Worm (Caenorhabditis elegans) whole organism, L2 larva: Measurements from ENCODE around the gene C06H5.8.
"Not testable (repeated sequence)": the region's sequence is repeated elsewhere in the genome, so short reads cannot be mapped to it uniquely, and the experiment has no call there.

ENCODE experiments used
- C34F6.9 ChIP-seq: fragments of 150-350 bp; optimal IDR thresholded peaks from 2 replicates; lab custom pipeline; 2014; ENCODE audit warnings: missing biosample characterization, missing genetic modification characterization
- F13H6.1 ChIP-seq: sonication (generic microtip); optimal IDR thresholded peaks from 2 replicates; lab custom pipeline; 2016; ENCODE audit warnings: missing genetic modification characterization, missing compliant biosample characterization
- R02D3.7 ChIP-seq: fragments of 150-350 bp; optimal IDR thresholded peaks from 2 replicates; lab custom pipeline; 2014; ENCODE audit warnings: missing biosample characterization, missing genetic modification characterization
- ZK546.5 ChIP-seq: sonication (generic microtip); optimal IDR thresholded peaks from 2 replicates; lab custom pipeline; 2017; ENCODE audit warnings: missing biosample characterization, missing genetic modification characterization
- alr-1 ChIP-seq: fragments of 150-350 bp; optimal IDR thresholded peaks from 2 replicates; lab custom pipeline; 2014; ENCODE audit warnings: missing biosample characterization, missing genetic modification characterization
- aly-2 ChIP-seq: fragments of 150-350 bp; optimal IDR thresholded peaks from 2 replicates; lab custom pipeline; 2014; ENCODE audit warnings: missing biosample characterization, missing genetic modification characterization
- ceh-16 ChIP-seq: fragments of 150-350 bp; optimal IDR thresholded peaks from 2 replicates; lab custom pipeline; 2014; ENCODE audit warnings: missing biosample characterization, missing genetic modification characterization
- ceh-82 ChIP-seq: fragments of 150-350 bp; optimal IDR thresholded peaks from 2 replicates; lab custom pipeline; 2014; ENCODE audit warnings: missing biosample characterization, missing genetic modification characterization
- crh-2 ChIP-seq: sonication (generic microtip); optimal IDR thresholded peaks from 2 replicates; lab custom pipeline; 2017; ENCODE audit warnings: missing biosample characterization, missing genetic modification characterization
- dmd-4 ChIP-seq: sonication (generic microtip); optimal IDR thresholded peaks from 2 replicates; lab custom pipeline; 2017; ENCODE audit warnings: missing biosample characterization, missing genetic modification characterization
- elt-3 ChIP-seq: sonication (generic microtip); optimal IDR thresholded peaks from 2 replicates; lab custom pipeline; 2017; ENCODE audit warnings: missing biosample characterization, missing genetic modification characterization
- fos-1 ChIP-seq: fragments of 150-350 bp; optimal IDR thresholded peaks from 2 replicates; lab custom pipeline; 2014; ENCODE audit warnings: missing biosample characterization, missing genetic modification characterization
- gmeb-1 ChIP-seq: fragments of 150-350 bp; optimal IDR thresholded peaks from 2 replicates; lab custom pipeline; 2014; ENCODE audit warnings: missing biosample characterization, missing genetic modification characterization
- lin-11 ChIP-seq: fragments of 150-350 bp; sonication (generic microtip); optimal IDR thresholded peaks from 2 replicates; lab custom pipeline; 2014; ENCODE audit warnings: missing biosample characterization, missing genetic modification characterization, inconsistent platforms, mixed read lengths
- lin-13 ChIP-seq: fragments of 150-350 bp; optimal IDR thresholded peaks from 2 replicates; lab custom pipeline; 2014; ENCODE audit warnings: missing biosample characterization, missing genetic modification reagents, missing genetic modification characterization
- lsy-2 ChIP-seq, 2 experiments: fragments of 150-350 bp in 1 of 2; sonication (generic microtip) in 1 of 2; optimal IDR thresholded peaks; 2 replicates each; lab custom pipeline; 2014 to 2017; ENCODE audit warnings: missing biosample characterization in 2 of 2, missing genetic modification characterization in 2 of 2
- mab-5 ChIP-seq: fragments of 150-350 bp; optimal IDR thresholded peaks from 2 replicates; lab custom pipeline; 2014; ENCODE audit warnings: missing biosample characterization, missing genetic modification characterization
- mbf-1 ChIP-seq: sonication (generic microtip); optimal IDR thresholded peaks from 2 replicates; lab custom pipeline; 2017; ENCODE audit warnings: missing biosample characterization, missing genetic modification characterization
- mdl-1 ChIP-seq, 2 experiments: fragments of 150-350 bp in 1 of 2; sonication (generic microtip) in 1 of 2; optimal IDR thresholded peaks; 2 replicates each; lab custom pipeline; 2017; ENCODE audit warnings: missing biosample characterization in 2 of 2, missing genetic modification characterization in 2 of 2
- nhr-10 ChIP-seq: sonication (generic microtip); optimal IDR thresholded peaks from 2 replicates; lab custom pipeline; 2017; ENCODE audit warnings: missing biosample characterization, missing genetic modification characterization
- nhr-11 ChIP-seq: fragments of 150-350 bp; optimal IDR thresholded peaks from 2 replicates; lab custom pipeline; 2014; ENCODE audit warnings: missing biosample characterization, missing genetic modification characterization
- nhr-12 ChIP-seq: fragments of 150-350 bp; optimal IDR thresholded peaks from 2 replicates; lab custom pipeline; 2014; ENCODE audit warnings: missing biosample characterization, missing genetic modification characterization
- nhr-129 ChIP-seq: fragments of 150-350 bp; optimal IDR thresholded peaks from 2 replicates; lab custom pipeline; 2014; ENCODE audit warnings: missing biosample characterization, missing genetic modification characterization
- nhr-21 ChIP-seq: fragments of 150-350 bp; optimal IDR thresholded peaks from 2 replicates; lab custom pipeline; 2014; ENCODE audit warnings: missing biosample characterization, missing genetic modification characterization
- nhr-23 ChIP-seq: fragments of 150-350 bp; optimal IDR thresholded peaks from 2 replicates; lab custom pipeline; 2014; ENCODE audit warnings: missing biosample characterization, missing genetic modification reagents, missing genetic modification characterization
- nhr-237 ChIP-seq: fragments of 150-350 bp; optimal IDR thresholded peaks from 2 replicates; lab custom pipeline; 2014; ENCODE audit warnings: missing biosample characterization, missing genetic modification characterization
- nhr-25 ChIP-seq: fragments of 150-350 bp; sonication (generic microtip); optimal IDR thresholded peaks from 3 replicates; lab custom pipeline; 2014; ENCODE audit warnings: missing biosample characterization, missing genetic modification characterization
- nhr-6 ChIP-seq: fragments of 150-350 bp; optimal IDR thresholded peaks from 2 replicates; lab custom pipeline; 2014; ENCODE audit warnings: missing biosample characterization, missing genetic modification characterization
- nhr-77 ChIP-seq: fragments of 150-350 bp; optimal IDR thresholded peaks from 2 replicates; lab custom pipeline; 2014; ENCODE audit warnings: missing biosample characterization, missing genetic modification characterization
- peb-1 ChIP-seq: fragments of 150-350 bp; optimal IDR thresholded peaks from 2 replicates; lab custom pipeline; 2014; ENCODE audit warnings: missing biosample characterization, missing genetic modification characterization
- sem-4 ChIP-seq: fragments of 150-350 bp; optimal IDR thresholded peaks from 2 replicates; lab custom pipeline; 2014; ENCODE audit warnings: missing biosample characterization, missing genetic modification reagents, missing genetic modification characterization
- sma-9 ChIP-seq, 2 experiments: fragments of 150-350 bp in 1 of 2; sonication (generic microtip) in 1 of 2; optimal IDR thresholded peaks; 2 replicates each; lab custom pipeline; 2014 to 2016; ENCODE audit warnings: missing genetic modification characterization in 2 of 2, mild to moderate bottlenecking in 1 of 2, missing biosample characterization in 1 of 2, missing compliant biosample characterization in 1 of 2, missing genetic modification reagents in 1 of 2, moderate library complexity in 1 of 2
- snpc-4 ChIP-seq: fragments of 150-350 bp; optimal IDR thresholded peaks from 2 replicates; lab custom pipeline; 2014; ENCODE audit warnings: missing biosample characterization, missing genetic modification characterization
- unc-39 ChIP-seq: fragments of 150-350 bp; optimal IDR thresholded peaks from 2 replicates; lab custom pipeline; 2014; ENCODE audit warnings: missing biosample characterization, missing genetic modification characterization
- unc-55 ChIP-seq: fragments of 150-350 bp; sonication (generic microtip); optimal IDR thresholded peaks from 3 replicates; lab custom pipeline; 2014; ENCODE audit warnings: missing biosample characterization, missing genetic modification reagents, missing genetic modification characterization
- unc-62 ChIP-seq: fragments of 150-350 bp; optimal IDR thresholded peaks from 2 replicates; lab custom pipeline; 2014; ENCODE audit warnings: missing biosample characterization, missing genetic modification reagents, missing genetic modification characterization
- ztf-1 ChIP-seq: fragments of 200-800 bp; sonication (Bioruptor generic); conservative IDR thresholded peaks from 2 replicates; pipeline ENCODE4 v1.3.6; 2022; ENCODE audit warnings: missing genetic modification characterization, missing compliant biosample characterization
- ztf-11 ChIP-seq: sonication (generic microtip); optimal IDR thresholded peaks from 2 replicates; lab custom pipeline; 2017; ENCODE audit warnings: missing biosample characterization, missing genetic modification characterization
- ztf-4 ChIP-seq: fragments of 150-350 bp; optimal IDR thresholded peaks from 2 replicates; lab custom pipeline; 2014; ENCODE audit warnings: missing biosample characterization, missing genetic modification characterization

The C06H5.8 gene

DNA sequence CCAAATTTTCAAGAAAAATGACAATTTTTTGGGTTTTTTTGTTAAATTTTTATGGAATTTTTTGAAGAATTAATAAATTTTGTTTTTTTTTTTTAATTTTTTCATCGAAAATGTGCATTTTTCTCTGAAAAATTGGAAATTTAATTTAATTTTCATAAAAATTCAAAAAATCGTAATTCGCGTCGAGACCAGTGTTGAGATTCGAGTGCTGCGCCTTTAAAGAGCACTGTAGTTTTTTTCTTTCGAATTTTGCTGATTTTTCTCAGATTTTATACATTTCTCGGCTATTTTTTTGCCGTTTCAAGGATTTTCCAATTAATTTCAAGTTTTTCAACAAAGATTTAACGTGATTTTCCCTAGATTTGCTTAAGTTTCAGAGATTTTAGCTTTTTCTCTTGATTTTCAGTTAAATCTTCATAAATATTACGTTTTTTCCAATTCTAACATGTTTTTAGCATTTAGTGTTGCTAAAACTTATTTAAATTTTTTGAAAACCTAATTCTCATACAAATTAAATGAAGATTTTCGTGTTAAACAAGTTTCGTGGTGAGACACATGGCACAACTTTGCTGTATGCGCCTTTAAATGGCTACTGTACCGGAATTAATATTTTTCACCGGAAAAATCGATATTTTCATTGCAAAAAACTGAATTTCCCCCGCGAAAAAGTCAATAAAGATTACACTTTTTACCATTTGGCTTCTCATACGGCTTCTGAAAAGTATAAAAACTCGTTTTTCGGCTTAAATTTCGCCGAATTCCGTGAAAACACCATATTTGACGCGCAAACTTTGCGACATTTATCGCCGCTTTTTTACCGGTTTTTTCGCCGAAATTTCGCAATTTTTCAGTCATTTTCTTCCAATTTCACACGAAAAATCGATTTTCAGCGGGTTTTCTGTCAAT lies 5.5 kb downstream of the C06H5.8 start, which contains the start of gene usp-50:
Gene usp-50, plus strand, starts transcription at position 822 of the 906 bp plus-strand sequence.
- not testable (repeated sequence) for TF ChIP-seq nhr-6, ztf-11, peb-1

DNA sequence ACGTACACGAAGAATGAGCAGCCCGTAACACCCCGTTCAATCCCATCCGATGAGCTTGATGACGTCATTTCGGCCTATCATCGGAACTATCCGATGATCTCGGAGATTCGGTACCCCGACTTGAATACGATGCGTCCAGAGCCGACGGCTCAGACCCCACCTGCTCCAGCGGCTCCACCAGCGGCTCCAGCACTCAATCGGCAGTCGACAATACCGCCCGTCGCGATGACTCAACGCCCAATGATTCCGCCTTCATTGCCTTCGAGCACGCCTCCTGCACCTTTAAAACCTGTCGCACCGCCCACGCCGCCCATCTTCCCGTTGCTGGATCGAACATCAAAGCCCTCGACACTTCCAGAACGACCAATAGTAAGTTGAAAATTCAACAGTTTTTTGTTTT lies 9.3 kb downstream of the C06H5.8 start:
- TF ChIP-seq R02D3.7 (tag; lab: Kevin White, UChicago) (no peak), nhr-12 (tag; lab: Kevin White, UChicago) (no peak), snpc-4 (no peak), unc-55 (GFP tag; lab: Kevin White, UChicago) (no peak), unc-62 (GFP tag; lab: Kevin White, UChicago) (no peak), nhr-129 (tag; lab: Kevin White, UChicago) (no peak), nhr-11 (no peak), F13H6.1 (no peak), mab-5 (tag; lab: Kevin White, UChicago) (no peak), ztf-1 (no peak), ztf-4 (tag; lab: Kevin White, UChicago) (no peak), dmd-4 (tag; lab: Kevin White, UChicago) (no peak), nhr-77 (tag; lab: Kevin White, UChicago) (no peak), nhr-23 (tag; lab: Kevin White, UChicago) (no peak), lin-11 (tag; lab: Kevin White, UChicago) (no peak), lsy-2 (tag; optimal IDR thresholded peaks at IDR 0.05; lab: Kevin White, UChicago) (no peak), mdl-1 (tag; optimal IDR thresholded peaks at IDR 0.05; lab: Kevin White, UChicago) (no peak)

DNA sequence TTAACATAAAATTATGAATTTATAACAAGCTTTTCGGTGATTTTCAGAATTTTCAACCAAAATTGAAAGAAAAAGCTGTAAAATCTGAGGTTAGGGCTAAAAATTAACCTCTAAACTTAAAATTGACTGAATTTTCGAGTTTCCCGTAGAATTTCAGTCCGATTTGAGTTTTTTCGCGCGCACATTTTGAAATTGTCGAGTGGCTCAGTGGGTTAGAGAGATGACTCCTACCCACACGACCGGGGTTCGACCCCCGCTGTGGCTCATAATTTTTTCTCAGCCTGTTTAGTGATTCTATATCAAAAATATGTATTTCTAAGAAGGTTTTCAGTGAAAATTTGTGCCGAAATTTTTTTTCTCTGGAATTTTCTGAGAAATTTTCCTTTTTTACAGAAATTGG lies 13.0 kb downstream of the C06H5.8 start:
- TF ChIP-seq nhr-25 (tag; lab: Kevin White, UChicago), result no peak
- TF ChIP-seq crh-2 (tag; lab: Kevin White, UChicago), result no peak
- TF ChIP-seq alr-1, result no peak
- TF ChIP-seq ZK546.5 (tag; lab: Kevin White, UChicago), result no peak
- TF ChIP-seq fos-1 (tag; lab: Kevin White, UChicago), result no peak
- TF ChIP-seq C34F6.9 (tag; lab: Kevin White, UChicago), result no peak
- TF ChIP-seq aly-2 (tag; lab: Kevin White, UChicago), result no peak
- TF ChIP-seq snpc-4, result no peak
- no peak for TF ChIP-seq ztf-4 (tag; lab: Kevin White, UChicago)
- TF ChIP-seq nhr-10, result no peak
- TF ChIP-seq F13H6.1, result no peak
- no peak for TF ChIP-seq nhr-12 (tag; lab: Kevin White, UChicago)
- TF ChIP-seq ceh-16, result no peak
- TF ChIP-seq peb-1, result no peak
- no peak for TF ChIP-seq mbf-1 (tag; lab: Kevin White, UChicago)
- no peak for TF ChIP-seq nhr-21 (tag; lab: Kevin White, UChicago)
- no peak for TF ChIP-seq nhr-237
- TF ChIP-seq mab-5 (tag; lab: Kevin White, UChicago), result no peak

DNA sequence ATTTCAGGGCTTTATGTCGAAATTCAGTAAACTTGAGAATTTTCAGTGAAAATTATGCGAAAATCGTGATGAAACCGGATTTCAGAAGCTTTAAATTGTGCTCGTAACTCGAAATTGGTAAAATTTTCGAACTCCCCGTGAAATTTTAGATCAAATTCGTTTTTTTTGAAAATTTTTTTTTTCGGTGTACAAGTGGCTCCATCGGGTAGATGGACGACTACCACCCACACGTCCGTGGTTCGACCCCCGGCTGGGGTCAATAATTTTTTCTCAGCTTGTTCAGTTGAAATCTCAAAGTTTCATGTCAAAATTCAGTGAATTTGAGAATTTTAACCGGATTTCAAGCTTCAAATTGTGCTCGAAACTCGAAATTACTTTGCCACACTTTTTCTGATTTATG lies 17.0 kb downstream of the C06H5.8 start:
- TF ChIP-seq crh-2 (tag; lab: Kevin White, UChicago) (no peak), nhr-12 (tag; lab: Kevin White, UChicago) (no peak), nhr-77 (tag; lab: Kevin White, UChicago) (no peak), sma-9 (GFP tag; optimal IDR thresholded peaks at IDR 0.05; lab: Kevin White, UChicago) (no peak), sma-9 (tag; optimal IDR thresholded peaks at IDR 0.05; lab: Kevin White, UChicago) (no peak), ceh-16 (no peak), unc-39 (tag; lab: Kevin White, UChicago) (no peak), ztf-11 (no peak), gmeb-1 (tag; lab: Kevin White, UChicago) (no peak)

DNA sequence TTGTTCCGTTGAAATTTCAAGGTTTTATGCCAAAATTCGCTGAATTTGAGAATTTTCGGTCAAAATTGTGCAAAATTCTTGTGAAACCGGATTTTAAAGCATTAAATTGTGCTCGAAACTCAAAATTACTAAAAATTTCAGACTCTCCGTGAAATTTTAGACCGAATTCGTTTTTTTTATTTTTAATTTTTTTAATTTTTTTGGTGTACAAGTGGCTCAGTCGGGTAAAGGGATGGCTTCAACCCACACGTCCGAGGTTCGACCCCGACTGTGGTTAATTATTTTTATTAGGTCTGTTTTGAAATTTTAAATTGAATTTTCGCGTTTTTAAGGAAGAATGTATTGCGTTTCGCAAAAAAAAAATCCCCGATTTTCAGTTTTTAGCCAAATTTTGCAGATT lies 20.2 kb downstream of the C06H5.8 start:
- no peak for TF ChIP-seq lin-13 (GFP tag; lab: Kevin White, UChicago)
- TF ChIP-seq ceh-16, result no peak
- TF ChIP-seq gmeb-1 (tag; lab: Kevin White, UChicago), result no peak
- no peak for TF ChIP-seq ZK546.5 (tag; lab: Kevin White, UChicago)
- TF ChIP-seq lsy-2 (tag; optimal IDR thresholded peaks at IDR 0.05; lab: Kevin White, UChicago), result no peak
- TF ChIP-seq elt-3 (tag; lab: Kevin White, UChicago), result no peak
- no peak for TF ChIP-seq nhr-25 (tag; lab: Kevin White, UChicago)
- no peak for TF ChIP-seq nhr-11
- no peak for TF ChIP-seq aly-2 (tag; lab: Kevin White, UChicago)
- no peak for TF ChIP-seq snpc-4
- no peak for TF ChIP-seq sem-4 (tag; lab: Kevin White, UChicago)
- TF ChIP-seq unc-39 (tag; lab: Kevin White, UChicago), result no peak
- no peak for TF ChIP-seq ceh-82
